Fruit fly (Drosophila melanogaster) whole organism, embryonic: ENCODE results near the gene Dlip2.

ENCODE experiments used
- Antp ChIP-seq: fragments of 200-800 bp; sonication (Bioruptor generic); optimal IDR thresholded peaks from 3 replicates; lab custom pipeline; 2016; ENCODE audit warnings: missing biosample characterization, missing genetic modification characterization
- Awh ChIP-seq: fragments of 200-800 bp; sonication (Bioruptor generic); IDR thresholded peaks from 2 replicates; pipeline ENCODE4, ENCODE4 v1.3.6; 2022; ENCODE audit warnings: missing biosample characterization, missing genetic modification characterization
- Bdp1 ChIP-seq: fragments of 200-800 bp; sonication (Bioruptor generic); optimal IDR thresholded peaks from 3 replicates; lab custom pipeline; 2016; ENCODE audit warnings: missing biosample characterization, missing genetic modification characterization
- CG10565 ChIP-seq: fragments of 200-800 bp; sonication (Bioruptor generic); optimal IDR thresholded peaks from 3 replicates; lab custom pipeline; 2016; ENCODE audit warnings: missing biosample characterization, mild to moderate bottlenecking, missing genetic modification characterization
- CG12219 ChIP-seq: fragments of 200-800 bp; sonication (Bioruptor generic); optimal IDR thresholded peaks from 3 replicates; lab custom pipeline; 2018; ENCODE audit warnings: missing biosample characterization, mild to moderate bottlenecking, missing genetic modification characterization
- CG12942 ChIP-seq: fragments of 200-800 bp; sonication (Bioruptor generic); optimal IDR thresholded peaks from 3 replicates; lab custom pipeline; 2016; ENCODE audit warnings: missing biosample characterization, missing genetic modification characterization
- CG14050 ChIP-seq: fragments of 200-800 bp; sonication (Bioruptor generic); IDR thresholded peaks from 3 replicates; pipeline ENCODE4 v1.3.6; 2022; ENCODE audit warnings: missing biosample characterization, missing genetic modification characterization
- CG14710 ChIP-seq: fragments of 200-800 bp; sonication (Bioruptor generic); optimal IDR thresholded peaks from 3 replicates; lab custom pipeline; 2019; ENCODE audit warnings: missing biosample characterization, mild to moderate bottlenecking, missing genetic modification characterization, moderate library complexity
- CG1529 ChIP-seq: fragments of 200-800 bp; sonication (Bioruptor generic); optimal IDR thresholded peaks from 3 replicates; lab custom pipeline; 2018; ENCODE audit warnings: missing biosample characterization, missing genetic modification characterization
- CG16863 ChIP-seq: fragments of 200-800 bp; sonication (Bioruptor generic); optimal IDR thresholded peaks from 3 replicates; lab custom pipeline; 2016; ENCODE audit warnings: missing biosample characterization, missing genetic modification characterization
- CG17385 ChIP-seq: fragments of 200-800 bp; sonication (Bioruptor generic); optimal IDR thresholded peaks from 3 replicates; lab custom pipeline; 2018; ENCODE audit warnings: missing biosample characterization, mild to moderate bottlenecking, missing genetic modification characterization
- CG18619 ChIP-seq: fragments of 200-800 bp; sonication (Bioruptor generic); optimal IDR thresholded peaks from 3 replicates; lab custom pipeline; 2017; ENCODE audit warnings: missing biosample characterization, mild to moderate bottlenecking, missing genetic modification characterization
- CG2116 ChIP-seq: fragments of 200-800 bp; sonication (Bioruptor generic); optimal IDR thresholded peaks from 3 replicates; lab custom pipeline; 2018; ENCODE audit warnings: missing biosample characterization, mild to moderate bottlenecking, missing genetic modification characterization
- CG2678 ChIP-seq: fragments of 200-800 bp; sonication (Bioruptor generic); optimal IDR thresholded peaks from 3 replicates; lab custom pipeline; 2019; ENCODE audit warnings: missing biosample characterization, mild to moderate bottlenecking, missing genetic modification characterization, moderate library complexity
- CG30403 ChIP-seq: fragments of 200-800 bp; sonication (Bioruptor generic); optimal IDR thresholded peaks from 3 replicates; lab custom pipeline; 2016; ENCODE audit warnings: missing biosample characterization, missing genetic modification characterization
- CG3726 ChIP-seq: fragments of 200-800 bp; sonication (Bioruptor generic); IDR thresholded peaks from 3 replicates; pipeline ENCODE4, ENCODE4 v1.3.6; 2022; ENCODE audit warnings: missing biosample characterization, missing genetic modification characterization
- CG4282 ChIP-seq: fragments of 200-800 bp; sonication (Bioruptor generic); optimal IDR thresholded peaks from 2 replicates; lab custom pipeline; 2016; ENCODE audit warnings: missing biosample characterization, missing genetic modification characterization
- CG4730 ChIP-seq: fragments of 200-800 bp; sonication (Bioruptor generic); IDR thresholded peaks from 2 replicates; pipeline ENCODE4 v1.3.6; 2022; ENCODE audit warnings: missing biosample characterization, missing genetic modification characterization
- CG7556 ChIP-seq: fragments of 200-800 bp; sonication (Bioruptor generic); optimal IDR thresholded peaks from 2 replicates; lab custom pipeline; 2017; ENCODE audit warnings: missing biosample characterization, mild to moderate bottlenecking, missing genetic modification characterization
- CG7987 ChIP-seq: fragments of 200-800 bp; sonication (Bioruptor generic); optimal IDR thresholded peaks from 2 replicates; lab custom pipeline; 2018; ENCODE audit warnings: missing biosample characterization, mild to moderate bottlenecking, missing genetic modification characterization, moderate library complexity
- CG9932 ChIP-seq: fragments of 200-800 bp; sonication (Bioruptor generic); IDR thresholded peaks from 2 replicates; pipeline ENCODE4 v1.3.6; 2022; ENCODE audit warnings: missing biosample characterization, missing genetic modification characterization
- Chrac-16 ChIP-seq: fragments of 200-800 bp; sonication (Bioruptor generic); optimal IDR thresholded peaks from 3 replicates; lab custom pipeline; 2016; ENCODE audit warnings: missing biosample characterization, missing genetic modification characterization
- CrebB ChIP-seq: fragments of 200-800 bp; sonication (Bioruptor generic); optimal IDR thresholded peaks from 3 replicates; lab custom pipeline; 2018; ENCODE audit warnings: missing biosample characterization, mild to moderate bottlenecking, missing genetic modification characterization
- Ets97D ChIP-seq: fragments of 200-800 bp; sonication (Bioruptor generic); optimal IDR thresholded peaks from 3 replicates; lab custom pipeline; 2016; ENCODE audit warnings: missing biosample characterization, missing genetic modification characterization
- GATAe ChIP-seq: fragments of 200-800 bp; sonication (Bioruptor generic); conservative IDR thresholded peaks from 2 replicates; pipeline ENCODE4 v1.3.6; 2022; ENCODE audit warnings: missing biosample characterization, missing genetic modification characterization
- Hr78 ChIP-seq, 2 experiments: fragments of 200-800 bp in 1 of 2; fragments of >200 bp in 1 of 2; sonication (Bioruptor generic) in 1 of 2; optimal IDR thresholded peaks; 2 replicates each; lab custom pipeline; 2017 to 2019; ENCODE audit warnings: missing biosample characterization in 2 of 2, missing genetic modification characterization in 2 of 2, mild to moderate bottlenecking in 1 of 2, moderate library complexity in 1 of 2
- MTF-1 ChIP-seq: fragments of 200-800 bp; sonication (Bioruptor generic); optimal IDR thresholded peaks from 2 replicates; lab custom pipeline; 2018; ENCODE audit warnings: missing biosample characterization, mild to moderate bottlenecking, missing genetic modification characterization, borderline replicate concordance
- Neu2 ChIP-seq: fragments of 200-800 bp; sonication (Bioruptor generic); optimal IDR thresholded peaks from 3 replicates; lab custom pipeline; 2016; ENCODE audit warnings: missing biosample characterization, missing genetic modification characterization, borderline replicate concordance
- Nf-YC ChIP-seq: fragments of 200-800 bp; optimal IDR thresholded peaks from 3 replicates; lab custom pipeline; 2019; ENCODE audit warnings: missing biosample characterization, mild to moderate bottlenecking, missing genetic modification characterization, moderate library complexity
- bowl ChIP-seq: fragments of 200-800 bp; sonication (Bioruptor generic); IDR thresholded peaks from 2 replicates; pipeline ENCODE4 v1.3.6; 2022; ENCODE audit warnings: missing biosample characterization, missing genetic modification characterization
- br ChIP-seq: fragments of >200 bp; optimal IDR thresholded peaks from 2 replicates; lab custom pipeline; 2017
- cas ChIP-seq: fragments of 200-800 bp; sonication (Bioruptor generic); IDR thresholded peaks from 2 replicates; pipeline ENCODE4 v1.3.6; 2022; ENCODE audit warnings: missing biosample characterization, missing genetic modification characterization
- crc ChIP-seq: fragments of 200-800 bp; sonication (Bioruptor generic); optimal IDR thresholded peaks from 2 replicates; lab custom pipeline; 2016; ENCODE audit warnings: missing biosample characterization, missing genetic modification characterization
- cwo ChIP-seq: fragments of 200-800 bp; sonication (Bioruptor generic); optimal IDR thresholded peaks from 3 replicates; lab custom pipeline; 2017; ENCODE audit warnings: missing biosample characterization, missing genetic modification characterization, mild to moderate bottlenecking, moderate library complexity, missing genetic modification reagents
- dimm ChIP-seq: fragments of 200-800 bp; sonication (Bioruptor generic); IDR thresholded peaks from 2 replicates; pipeline ENCODE4 v1.3.6; 2022; ENCODE audit warnings: missing biosample characterization, missing genetic modification characterization
- disco-r ChIP-seq: fragments of 200-800 bp; sonication (Bioruptor generic); optimal IDR thresholded peaks from 2 replicates; lab custom pipeline; 2016; ENCODE audit warnings: missing biosample characterization, missing genetic modification characterization
- dmrt99B ChIP-seq: fragments of 200-800 bp; sonication (Bioruptor generic); optimal IDR thresholded peaks from 2 replicates; lab custom pipeline; 2018; ENCODE audit warnings: missing biosample characterization, mild to moderate bottlenecking, missing genetic modification characterization, moderate library complexity
- ham ChIP-seq: fragments of 200-800 bp; sonication (Bioruptor generic); IDR thresholded peaks from 2 replicates; pipeline ENCODE4 v1.3.6; 2022; ENCODE audit warnings: missing biosample characterization, missing genetic modification characterization
- inv ChIP-seq: fragments of 200-800 bp; sonication (Bioruptor generic); IDR thresholded peaks from 2 replicates; pipeline ENCODE4 v1.3.6; 2022; ENCODE audit warnings: missing biosample characterization, missing genetic modification characterization; ENCODE audit not compliant: partially characterized antibody
- jing ChIP-seq: fragments of 200-800 bp; sonication (Bioruptor generic); optimal IDR thresholded peaks from 2 replicates; lab custom pipeline; 2018; ENCODE audit warnings: missing biosample characterization, mild to moderate bottlenecking, missing genetic modification characterization
- ken ChIP-seq: fragments of 200-800 bp; sonication (Bioruptor generic); IDR thresholded peaks from 3 replicates; pipeline ENCODE4 v1.3.6; 2022; ENCODE audit warnings: missing biosample characterization, missing genetic modification characterization
- knrl ChIP-seq: fragments of 200-800 bp; sonication (Bioruptor generic); IDR thresholded peaks from 3 replicates; pipeline ENCODE4 v1.3.6; 2022; ENCODE audit warnings: missing biosample characterization, missing genetic modification characterization; ENCODE audit not compliant: partially characterized antibody
- run ChIP-seq: fragments of 200-800 bp; sonication (Bioruptor generic); optimal IDR thresholded peaks from 3 replicates; lab custom pipeline; 2018; ENCODE audit warnings: missing biosample characterization, mild to moderate bottlenecking, missing genetic modification characterization
- slp2 ChIP-seq: fragments of 200-800 bp; sonication (Bioruptor generic); optimal IDR thresholded peaks from 2 replicates; lab custom pipeline; 2016; ENCODE audit warnings: missing biosample characterization, missing genetic modification characterization
- stwl ChIP-seq: fragments of 200-800 bp; sonication (Bioruptor generic); optimal IDR thresholded peaks from 3 replicates; lab custom pipeline; 2018; ENCODE audit warnings: missing biosample characterization, mild to moderate bottlenecking, missing genetic modification characterization, moderate library complexity
- tll ChIP-seq, 2 experiments: fragments of 200-800 bp in 1 of 2; fragments of >200 bp in 1 of 2; sonication (Bioruptor generic) in 1 of 2; optimal IDR thresholded peaks; 2 replicates each; lab custom pipeline; 2017 to 2019; ENCODE audit warnings: missing biosample characterization in 2 of 2, missing genetic modification characterization in 2 of 2, mild to moderate bottlenecking in 1 of 2, moderate library complexity in 1 of 2
- twi ChIP-seq: fragments of 200-800 bp; optimal IDR thresholded peaks from 2 replicates; lab custom pipeline; 2019; ENCODE audit warnings: missing biosample characterization, mild to moderate bottlenecking, missing genetic modification characterization, moderate library complexity
- unc-4 ChIP-seq: fragments of 200-800 bp; sonication (Bioruptor generic); IDR thresholded peaks from 2 replicates; pipeline ENCODE4 v1.3.6; 2022; ENCODE audit warnings: missing biosample characterization, missing genetic modification characterization; ENCODE audit not compliant: partially characterized antibody
- z ChIP-seq: fragments of 200-800 bp; sonication (Bioruptor generic); IDR thresholded peaks from 3 replicates; pipeline ENCODE4 v1.3.6; 2022; ENCODE audit warnings: missing biosample characterization, missing genetic modification characterization
- zen2 ChIP-seq: fragments of 200-800 bp; sonication (Bioruptor generic); IDR thresholded peaks from 3 replicates; pipeline ENCODE4 v1.3.6; 2022; ENCODE audit warnings: missing biosample characterization, missing genetic modification characterization; ENCODE audit not compliant: partially characterized antibody

Gene Dlip2

DNA sequence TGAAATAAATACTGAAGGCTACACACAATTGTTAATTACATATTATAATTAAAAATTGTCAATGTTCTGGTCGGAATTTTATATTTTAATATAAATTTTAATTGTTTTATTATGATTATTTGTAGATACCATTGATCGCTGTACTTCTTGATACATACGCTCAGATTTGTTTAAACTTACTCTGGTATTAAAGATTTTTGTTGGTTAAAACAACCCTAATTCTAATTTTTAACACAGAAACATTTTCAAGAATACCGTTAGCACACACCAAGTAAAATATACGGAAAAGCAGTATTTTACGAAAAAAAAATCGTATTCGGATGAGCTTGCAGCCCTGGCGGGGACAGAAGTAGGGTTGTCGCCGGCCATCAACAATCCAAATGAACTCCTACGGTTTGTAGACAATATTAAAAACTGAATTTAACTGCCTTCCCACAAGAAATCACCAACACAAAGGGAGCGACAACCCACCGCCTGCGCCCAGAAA lies 3.8 kb downstream of the Dlip2 start, which contains the start of the genes CG9775, MED31 and slx1 (continued):
- no peak for TF ChIP-seq Bdp1 (GFP tag; lab: Kevin White, UChicago)
- TF ChIP-seq twi (tag; lab: Kevin White, UChicago): peak; percentile 37
- no peak; the same call in 1 of the 2 replicates for TF ChIP-seq bowl (GFP tag; lab: Robert Waterston, UW)
- peak; percentile 33 for TF ChIP-seq CG12219
- TF ChIP-seq inv (GFP tag; lab: Robert Waterston, UW): no peak
- peak; percentile 33 for TF ChIP-seq CG1529 (GFP tag; lab: Kevin White, UChicago)
- TF ChIP-seq tll (GFP tag; optimal IDR thresholded peaks at IDR 0.05; lab: Kevin White, UChicago): no peak
- TF ChIP-seq MTF-1 (GFP tag; lab: Kevin White, UChicago): no peak
- TF ChIP-seq Awh (GFP tag; lab: Robert Waterston, UW): 0 out of 2 replicates have a peak, but pooled peaks have one; percentile 41
- peak; percentile 75 for TF ChIP-seq dmrt99B (tag; lab: Kevin White, UChicago)
- peak; percentile 82 for TF ChIP-seq CG9932 (GFP tag; lab: Robert Waterston, UW)
- TF ChIP-seq crc: no peak
- TF ChIP-seq br (lab: Kevin White, UChicago): no peak
- TF ChIP-seq Nf-YC: peak; percentile 74
- no peak for TF ChIP-seq slp2 (GFP tag; lab: Kevin White, UChicago)
- peak; percentile 87 for TF ChIP-seq CG14710 (tag; lab: Kevin White, UChicago)
- TF ChIP-seq CrebB (tag; lab: Kevin White, UChicago): peak; percentile 21
- no peak for TF ChIP-seq z (GFP tag; lab: Robert Waterston, UW)
- peak; percentile 70; the same call in 1 of the 3 replicates for TF ChIP-seq ken (GFP tag; lab: Robert Waterston, UW)
- peak; percentile 34 for TF ChIP-seq Antp (GFP tag; lab: Kevin White, UChicago)
- TF ChIP-seq CG7987 (GFP tag; lab: Kevin White, UChicago): no peak
- peak; percentile 68 for TF ChIP-seq CG18619 (GFP tag; lab: Kevin White, UChicago)
- TF ChIP-seq CG12942 (GFP tag; lab: Kevin White, UChicago): peak; percentile 62
- peak; percentile 84 for TF ChIP-seq CG30403
- 0 out of 3 replicates have a peak, but pooled peaks have one; percentile 9 for TF ChIP-seq CG3726 (GFP tag; lab: Robert Waterston, UW)
- peak; percentile 58 for TF ChIP-seq CG4730
- 0 out of 2 replicates have a peak, but pooled peaks have one; percentile 7 for TF ChIP-seq dimm (GFP tag; lab: Robert Waterston, UW)
- TF ChIP-seq Ets97D (GFP tag; lab: Kevin White, UChicago): no peak
- no peak for TF ChIP-seq cwo (GFP tag; lab: Kevin White, UChicago)
- no peak for TF ChIP-seq Hr78 (GFP tag; optimal IDR thresholded peaks at IDR 0.05; lab: Kevin White, UChicago)
- TF ChIP-seq CG14050 (GFP tag; lab: Robert Waterston, UW): peak; percentile 60; the same call in 2 of the 3 replicates
- no peak for TF ChIP-seq CG10565
- TF ChIP-seq CG2116 (GFP tag; lab: Kevin White, UChicago): peak; percentile 71
- TF ChIP-seq knrl (GFP tag; lab: Robert Waterston, UW): no peak
- no peak for TF ChIP-seq CG16863 (GFP tag; lab: Kevin White, UChicago)
- TF ChIP-seq Neu2 (GFP tag; lab: Kevin White, UChicago): no peak
- peak; percentile 68 for TF ChIP-seq Chrac-16 (GFP tag; lab: Kevin White, UChicago)
- peak; percentile 86 for TF ChIP-seq CG2678
- peak; percentile 64 for TF ChIP-seq CG17385 (GFP tag; lab: Kevin White, UChicago)
- no peak for TF ChIP-seq unc-4 (GFP tag; lab: Robert Waterston, UW)
- TF ChIP-seq zen2 (GFP tag; lab: Robert Waterston, UW): no peak
- peak; percentile 51 for TF ChIP-seq cas (GFP tag; lab: Robert Waterston, UW)
- TF ChIP-seq jing (GFP tag; lab: Kevin White, UChicago): no peak
- peak; percentile 48 for TF ChIP-seq run (tag; lab: Kevin White, UChicago)
- peak; percentile 56 for TF ChIP-seq stwl
- no peak for TF ChIP-seq ham (GFP tag; lab: Robert Waterston, UW)
- no peak for TF ChIP-seq disco-r (GFP tag; lab: Kevin White, UChicago)
- peak; percentile 77 for TF ChIP-seq CG7556 (GFP tag; lab: Kevin White, UChicago)
- no peak for TF ChIP-seq CG4282 (GFP tag; lab: Kevin White, UChicago)
- TF ChIP-seq GATAe (GFP tag; lab: Robert Waterston, UW): no peak
